Worm (Caenorhabditis elegans): ENCODE data around the gene F44E2.7.

DNA sequence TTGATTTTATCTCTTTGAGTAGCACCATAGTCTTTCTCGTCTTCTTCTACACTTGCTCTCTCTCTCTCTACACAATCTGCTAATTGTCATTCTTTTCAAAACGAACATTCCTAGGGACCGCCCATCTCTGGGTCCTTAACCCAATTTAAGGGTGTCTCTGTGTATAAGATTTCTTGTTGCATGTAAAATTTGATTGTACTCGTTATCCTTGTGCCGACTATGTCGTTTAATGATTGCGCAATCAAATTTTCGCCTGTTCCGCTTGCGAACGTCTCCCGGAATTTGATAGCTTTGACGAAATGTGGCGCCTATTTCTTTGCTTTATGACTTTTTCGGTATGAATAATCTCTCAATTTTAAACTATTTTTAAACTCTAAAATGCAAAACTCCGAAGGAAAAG is 37.2 kb downstream of the F44E2.7 start:
- no peak for TF ChIP-seq elt-3 (tag; optimal IDR thresholded peaks at IDR 0.05)
- TF ChIP-seq lin-13 (GFP tag; optimal IDR thresholded peaks at IDR 0.05) = no peak
- no peak for TF ChIP-seq fos-1 (tag; optimal IDR thresholded peaks at IDR 0.05)
- TF ChIP-seq nhr-23 (tag; optimal IDR thresholded peaks at IDR 0.05) = no peak
- TF ChIP-seq nhr-21 (tag; optimal IDR thresholded peaks at IDR 0.05) = no peak

Data from whole organism, L2 larva.